1 fruit fly cellular context compared by ENCODE assay signal in the genomic region with DNA sequence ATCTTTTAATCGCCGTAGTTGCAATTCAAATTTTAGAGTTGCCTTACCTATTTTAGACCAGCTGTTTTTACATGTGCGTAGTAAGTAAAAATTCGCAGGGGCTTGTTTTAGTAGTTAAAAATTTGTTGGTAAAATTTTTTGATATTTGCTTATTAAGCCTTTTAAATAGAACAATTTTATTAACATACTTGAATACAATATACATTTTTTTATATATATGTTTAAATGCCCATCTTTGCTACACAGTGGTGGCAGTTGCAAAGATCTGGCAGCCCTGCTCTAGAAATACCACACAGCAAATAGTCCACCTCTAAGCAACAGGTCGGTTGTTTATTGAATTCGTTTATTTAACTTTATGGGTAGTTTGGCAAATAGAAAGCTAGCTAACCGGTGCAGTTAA.
TF ChIP-seq lines count a peak whose summit lies in the region.

Gene CG10467, minus strand, starts transcription at position 51 of the 400 bp plus-strand sequence.
Gene loj, plus strand, starts transcription at position 291 of the 400 bp plus-strand sequence.

TF ChIP-seq in whole organism, embryonic, 481 proteins besides CTCF, POLR2A, EP300 and RAD21 (continued from another document):
- TF ChIP-seq salm (tag; optimal IDR thresholded peaks at IDR 0.05; lab: Kevin White, UChicago) (peak; percentile 84), psq (GFP tag; optimal IDR thresholded peaks at IDR 0.05; lab: Kevin White, UChicago) (peak; percentile 91), CG8765 (GFP tag; IDR thresholded peaks at IDR 0.05; lab: Robert Waterston, UW) (peak; percentile 95), H2.0 (GFP tag; IDR thresholded peaks at IDR 0.05; lab: Robert Waterston, UW) (peak; percentile 97), CG17385 (GFP tag; optimal IDR thresholded peaks at IDR 0.05; lab: Kevin White, UChicago) (peak; percentile 85), CG31388 (GFP tag; optimal IDR thresholded peaks at IDR 0.05; lab: Kevin White, UChicago) (peak; percentile 93)
